Fruit fly (Drosophila melanogaster) whole organism, wandering third instar larva: Measurements from ENCODE around the gene CG42536.

Source experiments
- Abd-B ChIP-seq: fragments of >200 bp; optimal IDR thresholded peaks from 2 replicates; lab custom pipeline; 2017; ENCODE audit warnings: missing biosample characterization, missing genetic modification characterization
- CG32264 ChIP-seq: fragments of 200-800 bp; sonication (Bioruptor generic); optimal IDR thresholded peaks from 2 replicates; lab custom pipeline; 2016; ENCODE audit warnings: missing biosample characterization, missing genetic modification characterization
- CG9705 ChIP-seq: fragments of 200-800 bp; sonication (Bioruptor generic); optimal IDR thresholded peaks from 2 replicates; lab custom pipeline; 2018; ENCODE audit warnings: missing biosample characterization, mild to moderate bottlenecking, missing genetic modification characterization
- CrebA ChIP-seq: fragments of 200-800 bp; sonication (Bioruptor generic); optimal IDR thresholded peaks from 2 replicates; lab custom pipeline; 2016; ENCODE audit warnings: missing biosample characterization, mild to moderate bottlenecking, missing genetic modification characterization, borderline replicate concordance
- Dfd ChIP-seq: fragments of >200 bp; optimal IDR thresholded peaks from 2 replicates; lab custom pipeline; 2017; ENCODE audit warnings: missing biosample characterization, missing genetic modification characterization
- Dif ChIP-seq: fragments of 200-275, 200-300 bp; sonication (Bioruptor generic); optimal IDR thresholded peaks from 2 replicates; lab custom pipeline; 2018; ENCODE audit warnings: missing biosample characterization, missing genetic modification characterization; ENCODE audit not compliant: partially characterized antibody
- HLH106 ChIP-seq: fragments of 200-800 bp; optimal IDR thresholded peaks from 3 replicates; lab custom pipeline; 2019; ENCODE audit warnings: missing biosample characterization, mild to moderate bottlenecking, missing genetic modification characterization, moderate library complexity
- Hr78 ChIP-seq: fragments of >200 bp; optimal IDR thresholded peaks from 2 replicates; lab custom pipeline; 2017; ENCODE audit warnings: missing biosample characterization, missing genetic modification characterization
- Hr83 ChIP-seq: fragments of 200-300 bp; sonication (Bioruptor generic); optimal IDR thresholded peaks from 2 replicates; lab custom pipeline; 2016; ENCODE audit warnings: missing biosample characterization, mild to moderate bottlenecking, missing genetic modification characterization, moderate library complexity; ENCODE audit not compliant: poor library complexity, severe bottlenecking
- Jra ChIP-seq: sonication (Bioruptor generic); optimal IDR thresholded peaks from 2 replicates; lab custom pipeline; 2016; ENCODE audit warnings: missing biosample characterization, missing genetic modification characterization
- Mio ChIP-seq: sonication (Bioruptor generic); optimal IDR thresholded peaks from 2 replicates; lab custom pipeline; 2016; ENCODE audit warnings: missing biosample characterization, missing genetic modification characterization
- Myc ChIP-seq: fragments of >200 bp; optimal IDR thresholded peaks from 2 replicates; lab custom pipeline; 2017
- N ChIP-seq: fragments of >200 bp; optimal IDR thresholded peaks from 2 replicates; lab custom pipeline; 2018; ENCODE audit warnings: missing biosample characterization, missing external identifiers, missing genetic modification characterization
- Rel ChIP-seq, 2 experiments: fragments of 200-800 bp; sonication (Bioruptor generic) in 1 of 2; optimal IDR thresholded peaks; 2 replicates in 1 of 2; 3 replicates in 1 of 2; lab custom pipeline; 2016 to 2019; ENCODE audit warnings: mild to moderate bottlenecking in 2 of 2, missing biosample characterization in 2 of 2, missing genetic modification characterization in 2 of 2, moderate library complexity in 1 of 2
- Vsx2 ChIP-seq: fragments of 200-300, 225-300 bp; sonication (Bioruptor generic); optimal IDR thresholded peaks from 2 replicates; lab custom pipeline; 2018; ENCODE audit warnings: missing biosample characterization, missing genetic modification characterization; ENCODE audit not compliant: partially characterized antibody
- br ChIP-seq: fragments of 200-800 bp; sonication (Bioruptor generic); optimal IDR thresholded peaks from 2 replicates; lab custom pipeline; 2016; ENCODE audit warnings: missing biosample characterization, missing genetic modification characterization
- brk ChIP-seq: fragments of 200-800 bp; sonication (Bioruptor generic); optimal IDR thresholded peaks from 2 replicates; lab custom pipeline; 2016; ENCODE audit warnings: missing biosample characterization, mild to moderate bottlenecking, missing genetic modification characterization
- dl ChIP-seq, 2 experiments: fragments of 175-275, 200-275 bp in 1 of 2; fragments of 200-275 bp in 1 of 2; sonication (Bioruptor generic); optimal IDR thresholded peaks; lab custom pipeline; 2018; ENCODE audit warnings: mild to moderate bottlenecking in 2 of 2, missing biosample characterization in 2 of 2, missing genetic modification characterization in 2 of 2, moderate library complexity in 2 of 2; ENCODE audit not compliant: partially characterized antibody in 2 of 2, insufficient read depth in 1 of 2
- dmrt93B ChIP-seq: fragments of 200-800 bp; sonication (Bioruptor generic); optimal IDR thresholded peaks from 2 replicates; lab custom pipeline; 2018; ENCODE audit warnings: missing biosample characterization, mild to moderate bottlenecking, missing genetic modification characterization
- dsf ChIP-seq: sonication (Bioruptor generic); optimal IDR thresholded peaks from 2 replicates; lab custom pipeline; 2016; ENCODE audit warnings: missing biosample characterization, missing genetic modification characterization, borderline replicate concordance
- ey ChIP-seq: fragments of 200-800 bp; sonication (Bioruptor generic); optimal IDR thresholded peaks from 2 replicates; lab custom pipeline; 2016; ENCODE audit warnings: missing biosample characterization, missing genetic modification characterization
- fru ChIP-seq: fragments of 200-800 bp; sonication (Bioruptor generic); optimal IDR thresholded peaks from 3 replicates; lab custom pipeline; 2016; ENCODE audit warnings: missing biosample characterization, mild to moderate bottlenecking, missing genetic modification characterization
- lola ChIP-seq: fragments of >200 bp; optimal IDR thresholded peaks from 2 replicates; lab custom pipeline; 2017; ENCODE audit warnings: missing biosample characterization, missing genetic modification characterization
- pan ChIP-seq: fragments of >200 bp; optimal IDR thresholded peaks from 2 replicates; lab custom pipeline; 2017
- psq ChIP-seq: fragments of 200-800 bp; sonication (Bioruptor generic); optimal IDR thresholded peaks from 3 replicates; lab custom pipeline; 2017; ENCODE audit warnings: missing biosample characterization, mild to moderate bottlenecking, missing genetic modification characterization, moderate library complexity
- rgr ChIP-seq: fragments of 200-800 bp; sonication (Bioruptor generic); optimal IDR thresholded peaks from 3 replicates; lab custom pipeline; 2016; ENCODE audit warnings: missing biosample characterization, mild to moderate bottlenecking, missing genetic modification characterization
- sage ChIP-seq: fragments of 200-800 bp; sonication (Bioruptor generic); optimal IDR thresholded peaks from 2 replicates; lab custom pipeline; 2016; ENCODE audit warnings: missing biosample characterization, mild to moderate bottlenecking, missing genetic modification characterization
- sv ChIP-seq: fragments of 200-800 bp; sonication (Bioruptor generic); optimal IDR thresholded peaks from 3 replicates; lab custom pipeline; 2016; ENCODE audit warnings: missing biosample characterization, missing genetic modification characterization
- tai ChIP-seq: sonication (Bioruptor generic); optimal IDR thresholded peaks from 2 replicates; lab custom pipeline; 2016; ENCODE audit warnings: missing biosample characterization, missing genetic modification characterization
- usp ChIP-seq: fragments of >200 bp; optimal IDR thresholded peaks from 2 replicates; lab custom pipeline; 2017; ENCODE audit warnings: missing biosample characterization, missing genetic modification characterization
- woc ChIP-seq: sonication (Bioruptor generic); optimal IDR thresholded peaks from 2 replicates; lab custom pipeline; 2016; ENCODE audit warnings: missing biosample characterization, mild to moderate bottlenecking, missing genetic modification characterization

Gene CG42536

dm6 chr3L:10648431-10648830, 18.6 kb upstream of the CG42536 start:
- TF ChIP-seq brk (GFP tag; lab: Kevin White, UChicago) (no peak), Myc (lab: Kevin White, UChicago) (no peak), sage (GFP tag; lab: Kevin White, UChicago) (no peak), ey (GFP tag; lab: Kevin White, UChicago) (no peak), woc (GFP tag; lab: Kevin White, UChicago) (no peak), Abd-B (GFP tag; lab: Kevin White, UChicago) (no peak), dsf (no peak), usp (GFP tag; lab: Kevin White, UChicago) (no peak), Hr83 (GFP tag; lab: Kevin White, UChicago) (no peak), CG32264 (GFP tag; lab: Kevin White, UChicago) (no peak), CrebA (GFP tag; lab: Kevin White, UChicago) (no peak), Hr78 (GFP tag; lab: Kevin White, UChicago) (no peak), dmrt93B (GFP tag; lab: Kevin White, UChicago) (no peak), Dif (GFP tag; lab: Kevin White, UChicago) (no peak), br (GFP tag; lab: Kevin White, UChicago) (no peak), pan (lab: Kevin White, UChicago) (no peak), psq (GFP tag; lab: Kevin White, UChicago) (no peak)
- TF ChIP-seq, all 38 proteins: peak for 0

DNA sequence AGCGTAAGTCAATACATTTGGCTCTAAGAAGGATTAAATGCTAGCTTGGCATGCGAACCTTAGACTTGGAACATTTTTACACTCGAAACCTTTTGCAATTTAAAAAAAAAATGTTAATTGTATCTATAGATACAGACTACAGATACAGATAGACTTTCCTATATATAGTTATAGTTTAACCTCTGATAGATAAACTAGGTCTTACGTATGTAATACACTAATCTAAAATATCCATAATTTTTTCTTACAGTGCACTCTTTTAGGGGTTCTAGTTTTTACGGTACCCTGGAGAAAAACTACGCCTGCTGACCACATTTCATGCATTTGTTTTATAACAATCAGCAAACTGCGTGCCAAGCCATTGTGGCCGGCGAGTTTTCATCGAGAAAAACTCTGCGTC, 17.3 kb upstream of the CG42536 start:
- no peak for TF ChIP-seq Hr78 (GFP tag; lab: Kevin White, UChicago)
- TF ChIP-seq CG32264 (GFP tag; lab: Kevin White, UChicago), result no peak
- TF ChIP-seq psq (GFP tag; lab: Kevin White, UChicago), result no peak
- no peak for TF ChIP-seq Abd-B (GFP tag; lab: Kevin White, UChicago)
- TF ChIP-seq tai (GFP tag; lab: Kevin White, UChicago), result no peak
- TF ChIP-seq lola (GFP tag; lab: Kevin White, UChicago), result no peak

DNA sequence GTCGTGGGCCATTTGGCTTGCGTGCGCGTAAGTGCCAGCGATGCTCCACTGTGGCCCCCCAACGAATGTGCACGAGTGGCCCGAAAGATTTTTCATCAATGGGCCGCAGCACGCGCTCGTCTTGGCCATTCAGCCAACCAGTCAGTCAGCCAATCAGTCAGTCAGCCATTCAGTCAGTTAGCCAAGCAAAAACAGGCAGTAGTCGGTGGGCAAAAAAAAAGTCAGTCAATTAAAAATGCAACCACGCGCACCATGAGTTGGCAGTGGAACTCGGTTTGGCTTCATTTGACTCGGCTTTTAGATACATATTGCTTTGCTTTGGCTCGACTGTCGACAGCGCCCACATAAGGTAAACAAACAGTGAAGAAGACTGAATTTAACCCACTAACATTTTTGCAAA, 16.1 kb upstream of the CG42536 start:
- TF ChIP-seq brk (GFP tag; lab: Kevin White, UChicago), result no peak
- no peak for TF ChIP-seq sv (GFP tag; lab: Kevin White, UChicago)
- TF ChIP-seq dl (GFP tag; optimal IDR thresholded peaks at IDR 0.05; lab: Kevin White, UChicago; ENCODE audit: insufficient read depth in 1 of 2, partially characterized antibody in 2 of 2), result no peak
- no peak for TF ChIP-seq CG32264 (GFP tag; lab: Kevin White, UChicago)
- TF ChIP-seq Jra (GFP tag; lab: Kevin White, UChicago), result no peak
- no peak for TF ChIP-seq pan (lab: Kevin White, UChicago)
- no peak for TF ChIP-seq Hr78 (GFP tag; lab: Kevin White, UChicago)
- TF ChIP-seq CG9705 (GFP tag; lab: Kevin White, UChicago), result no peak
- no peak for TF ChIP-seq Dfd
- no peak for TF ChIP-seq dmrt93B (GFP tag; lab: Kevin White, UChicago)
- TF ChIP-seq HLH106 (tag; lab: Kevin White, UChicago), result no peak
- no peak for TF ChIP-seq woc (GFP tag; lab: Kevin White, UChicago)
- no peak for TF ChIP-seq fru (GFP tag; lab: Kevin White, UChicago)
- TF ChIP-seq Mio, result no peak
- TF ChIP-seq N, result no peak
- TF ChIP-seq rgr (GFP tag; lab: Kevin White, UChicago), result no peak

- TF ChIP-seq CG32264 (GFP tag; lab: Kevin White, UChicago), result no peak
- no peak for TF ChIP-seq Dif (GFP tag; lab: Kevin White, UChicago)
- no peak for TF ChIP-seq Rel (GFP tag; optimal IDR thresholded peaks at IDR 0.05; lab: Kevin White, UChicago)
- TF ChIP-seq Rel (tag; optimal IDR thresholded peaks at IDR 0.05; lab: Kevin White, UChicago), result no peak
- no peak for TF ChIP-seq Vsx2
- TF ChIP-seq CrebA (GFP tag; lab: Kevin White, UChicago), result no peak
- no peak for TF ChIP-seq sage (GFP tag; lab: Kevin White, UChicago)
- TF ChIP-seq woc (GFP tag; lab: Kevin White, UChicago), result no peak
- TF ChIP-seq Hr78 (GFP tag; lab: Kevin White, UChicago), result no peak
- no peak for TF ChIP-seq tai (GFP tag; lab: Kevin White, UChicago)
- TF ChIP-seq, all 38 proteins: peak for 0
Observed at dm6 chr3L:10643228-10643627, 13.4 kb upstream of the CG42536 start, which contains the start of gene CG14153. CG14153 (plus strand) TSS chr3L:10643528.
